Fruit fly (Drosophila melanogaster): Measurements from ENCODE around the gene CG5122.
A peak's percentile ranks its signal among the peaks of the same experiment; 100 is the strongest.

CG5122 gene

DNA sequence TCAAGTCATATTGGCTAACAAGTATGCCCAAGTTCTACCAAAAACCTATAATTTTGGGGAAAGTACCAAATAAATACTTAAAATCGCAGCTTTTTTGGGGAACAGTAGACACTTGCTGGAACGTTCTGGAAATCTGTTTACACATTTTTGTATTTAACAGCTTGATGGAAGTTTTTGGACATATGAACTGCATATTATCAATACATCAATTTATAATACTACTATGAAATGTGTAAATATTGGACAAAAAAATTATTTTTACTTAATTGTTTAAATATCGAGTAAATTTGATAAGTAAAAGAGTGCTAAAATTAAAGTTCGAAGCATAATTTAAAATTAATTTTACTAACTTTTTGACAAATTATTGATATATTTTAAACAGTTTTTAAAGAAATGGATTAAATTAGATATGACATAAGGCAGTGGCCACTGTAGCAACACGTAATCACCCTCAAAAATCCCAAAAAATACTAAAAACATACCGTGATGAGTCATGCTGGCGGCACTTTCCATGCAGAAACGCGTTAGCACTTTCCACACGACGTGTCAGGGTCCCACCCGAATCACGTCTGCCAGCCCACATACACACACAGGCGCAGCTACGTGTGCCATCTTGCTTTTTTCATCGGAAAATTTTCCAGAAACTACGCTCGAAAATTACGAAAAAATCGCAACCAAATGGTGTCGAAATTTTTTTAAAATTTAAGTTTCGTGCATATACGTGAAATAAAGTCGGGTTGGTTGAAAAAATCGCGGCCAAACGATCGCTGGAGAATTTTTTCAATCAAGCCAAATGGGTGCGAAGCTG lies 34.8 kb downstream of the CG5122 start, which contains the start of gene Sirt1 (continued):
- no peak for TF ChIP-seq lov (optimal IDR thresholded peaks at IDR 0.05)
- TF ChIP-seq lov (GFP tag; IDR thresholded peaks at IDR 0.05), result 0 out of 3 replicates have a peak, but pooled peaks have one; percentile 29
- 0 out of 2 replicates have a peak, but pooled peaks have one; percentile 16 for TF ChIP-seq CG10321 (GFP tag; IDR thresholded peaks at IDR 0.05)
- no peak for TF ChIP-seq Side (GFP tag; optimal IDR thresholded peaks at IDR 0.05)
- TF ChIP-seq CG1024 (GFP tag; IDR thresholded peaks at IDR 0.05), result 0 out of 2 replicates have a peak, but pooled peaks have one; percentile 38
- no peak for TF ChIP-seq crc (GFP tag; optimal IDR thresholded peaks at IDR 0.05)
- no peak for TF ChIP-seq ac (GFP tag; optimal IDR thresholded peaks at IDR 0.05)
- TF ChIP-seq CG1603 (tag; optimal IDR thresholded peaks at IDR 0.05), result no peak
- peak; percentile 41 for TF ChIP-seq CG4282 (GFP tag; optimal IDR thresholded peaks at IDR 0.05)
- no peak for TF ChIP-seq HmgD (GFP tag; optimal IDR thresholded peaks at IDR 0.05)
- no peak; the same call in 1 of the 2 replicates for TF ChIP-seq danr (GFP tag; IDR thresholded peaks at IDR 0.05)
- TF ChIP-seq CG9932 (GFP tag; IDR thresholded peaks at IDR 0.05), result peak; percentile 83
- peak; percentile 34 for TF ChIP-seq CG13624 (GFP tag; optimal IDR thresholded peaks at IDR 0.05)
- TF ChIP-seq ato (GFP tag; IDR thresholded peaks at IDR 0.05; ENCODE audit: partially characterized antibody), result no peak
- TF ChIP-seq CG7987 (GFP tag; optimal IDR thresholded peaks at IDR 0.05), result peak; percentile 24
- peak; percentile 63 for TF ChIP-seq CG6272 (GFP tag; IDR thresholded peaks at IDR 0.05)
- no peak for TF ChIP-seq Tbp (GFP tag; optimal IDR thresholded peaks at IDR 0.05)
- TF ChIP-seq CG12744 (GFP tag; optimal IDR thresholded peaks at IDR 0.05), result no peak
- TF ChIP-seq Drgx (GFP tag; IDR thresholded peaks at IDR 0.05), result peak; percentile 48; the same call in 1 of the 2 replicates
- TF ChIP-seq CG13296 (GFP tag; optimal IDR thresholded peaks at IDR 0.05), result peak; percentile 80
- peak; percentile 55 for TF ChIP-seq ewg (GFP tag; optimal IDR thresholded peaks at IDR 0.05)
- peak; percentile 65 for TF ChIP-seq CG1529 (GFP tag; optimal IDR thresholded peaks at IDR 0.05)
- peak; percentile 63 for TF ChIP-seq ranshi (GFP tag; IDR thresholded peaks at IDR 0.05)
- TF ChIP-seq CG12104 (GFP tag; optimal IDR thresholded peaks at IDR 0.05), result peak; percentile 88
- TF ChIP-seq amos (GFP tag; IDR thresholded peaks at IDR 0.05; ENCODE audit: partially characterized antibody), result peak; percentile 4; the same call in 1 of the 2 replicates
- peak; percentile 43 for TF ChIP-seq CG34376 (GFP tag; optimal IDR thresholded peaks at IDR 0.05)
- TF ChIP-seq CG5245 (GFP tag; optimal IDR thresholded peaks at IDR 0.05), result peak; percentile 38
- TF ChIP-seq ttk (GFP tag; IDR thresholded peaks at IDR 0.05), result peak; percentile 64
- TF ChIP-seq CG4404 (GFP tag; IDR thresholded peaks at IDR 0.05), result peak; percentile 86
- TF ChIP-seq CG7556 (GFP tag; optimal IDR thresholded peaks at IDR 0.05), result peak; percentile 92
- TF ChIP-seq Rfx (GFP tag; IDR thresholded peaks at IDR 0.05), result peak; percentile 74
- peak; percentile 85 for TF ChIP-seq NFAT (GFP tag; IDR thresholded peaks at IDR 0.05)
- peak; percentile 77 for TF ChIP-seq CG10267 (tag; optimal IDR thresholded peaks at IDR 0.05)
- no peak for TF ChIP-seq maf-S (GFP tag; optimal IDR thresholded peaks at IDR 0.05)
- TF ChIP-seq CG33557 (GFP tag; optimal IDR thresholded peaks at IDR 0.05), result peak; percentile 80
- TF ChIP-seq hbn (GFP tag; IDR thresholded peaks at IDR 0.05; ENCODE audit: partially characterized antibody), result no peak
- peak; percentile 87 for TF ChIP-seq twi (tag; optimal IDR thresholded peaks at IDR 0.05)
- TF ChIP-seq CG7357 (GFP tag; IDR thresholded peaks at IDR 0.05), result peak; percentile 83
- peak; percentile 24; the same call in 1 of the 2 replicates for TF ChIP-seq Rx (GFP tag; IDR thresholded peaks at IDR 0.05)
- peak; percentile 48 for TF ChIP-seq jing (GFP tag; optimal IDR thresholded peaks at IDR 0.05)
- no peak for TF ChIP-seq CG5180 (GFP tag; optimal IDR thresholded peaks at IDR 0.05)
- TF ChIP-seq CG30403 (GFP tag; optimal IDR thresholded peaks at IDR 0.05), result peak; percentile 96
- peak; percentile 34 for TF ChIP-seq CrebB (tag; optimal IDR thresholded peaks at IDR 0.05)
- peak; percentile 66 for TF ChIP-seq CG11723 (GFP tag; optimal IDR thresholded peaks at IDR 0.05)
- peak; percentile 89 for TF ChIP-seq CG3281 (GFP tag; optimal IDR thresholded peaks at IDR 0.05)
- TF ChIP-seq sens-2 (GFP tag; IDR thresholded peaks at IDR 0.05), result 0 out of 2 replicates have a peak, but pooled peaks have one; percentile 8
- peak; percentile 29 for TF ChIP-seq CG6854 (GFP tag; optimal IDR thresholded peaks at IDR 0.05)
- peak in 1 of 2 experiments; percentile 78 for TF ChIP-seq bsh (GFP tag; optimal IDR thresholded peaks at IDR 0.05)
- no peak for TF ChIP-seq sima (GFP tag; optimal IDR thresholded peaks at IDR 0.05)
